Fruit fly (Drosophila melanogaster) whole organism, embryonic: ENCODE results near the gene Nup98-96.

Experiments
- Antp ChIP-seq: fragments of 200-800 bp; sonication (Bioruptor generic); optimal IDR thresholded peaks from 3 replicates; lab custom pipeline; 2016; ENCODE audit warnings: missing biosample characterization, missing genetic modification characterization
- Blimp-1 ChIP-seq: fragments of 200-800 bp; sonication (Bioruptor generic); optimal IDR thresholded peaks from 3 replicates; lab custom pipeline; 2018; ENCODE audit warnings: missing biosample characterization, missing genetic modification characterization, mild to moderate bottlenecking, moderate library complexity, missing genetic modification reagents
- Bteb2 ChIP-seq: fragments of 200-800 bp; sonication (Bioruptor generic); optimal IDR thresholded peaks from 2 replicates; lab custom pipeline; 2016; ENCODE audit warnings: missing biosample characterization, missing genetic modification characterization
- CG10274 ChIP-seq: fragments of 200-800 bp; sonication (Bioruptor generic); optimal IDR thresholded peaks from 3 replicates; lab custom pipeline; 2017; ENCODE audit warnings: missing biosample characterization, mild to moderate bottlenecking, missing genetic modification characterization
- CG12071 ChIP-seq: fragments of 200-800 bp; sonication (Bioruptor generic); optimal IDR thresholded peaks from 3 replicates; lab custom pipeline; 2018; ENCODE audit warnings: missing biosample characterization, mild to moderate bottlenecking, missing genetic modification characterization
- CG12155 ChIP-seq: fragments of 200-800 bp; sonication (Bioruptor generic); optimal IDR thresholded peaks from 3 replicates; lab custom pipeline; 2016; ENCODE audit warnings: missing biosample characterization, missing genetic modification characterization
- CG12769 ChIP-seq: fragments of 200-800 bp; sonication (Bioruptor generic); optimal IDR thresholded peaks from 2 replicates; lab custom pipeline; 2019; ENCODE audit warnings: missing biosample characterization, mild to moderate bottlenecking, missing genetic modification characterization, moderate library complexity
- CG13624 ChIP-seq: fragments of 200-800 bp; sonication (Bioruptor generic); optimal IDR thresholded peaks from 2 replicates; lab custom pipeline; 2016; ENCODE audit warnings: missing biosample characterization, missing genetic modification characterization
- CG15601 ChIP-seq: fragments of 200-800 bp; sonication (Bioruptor generic); optimal IDR thresholded peaks from 3 replicates; lab custom pipeline; 2019; ENCODE audit warnings: missing biosample characterization, mild to moderate bottlenecking, missing genetic modification characterization, moderate library complexity
- CG16815 ChIP-seq: fragments of 200-800 bp; sonication (Bioruptor generic); optimal IDR thresholded peaks from 3 replicates; lab custom pipeline; 2017; ENCODE audit warnings: missing biosample characterization, mild to moderate bottlenecking, missing genetic modification characterization
- CG17186 ChIP-seq: fragments of 200-800 bp; sonication (Bioruptor generic); optimal IDR thresholded peaks from 3 replicates; lab custom pipeline; 2017; ENCODE audit warnings: missing biosample characterization, missing genetic modification reagents, missing genetic modification characterization
- CG17612 ChIP-seq: fragments of 200-800 bp; sonication (Bioruptor generic); IDR thresholded peaks from 2 replicates; pipeline ENCODE4 v1.3.6; 2022; ENCODE audit warnings: missing biosample characterization, missing genetic modification characterization
- CG2678 ChIP-seq: fragments of 200-800 bp; sonication (Bioruptor generic); optimal IDR thresholded peaks from 3 replicates; lab custom pipeline; 2019; ENCODE audit warnings: missing biosample characterization, mild to moderate bottlenecking, missing genetic modification characterization, moderate library complexity
- CG32772 ChIP-seq: fragments of 200-800 bp; sonication (Bioruptor generic); IDR thresholded peaks from 2 replicates; pipeline ENCODE4 v1.3.6; 2022; ENCODE audit warnings: missing biosample characterization, missing genetic modification characterization
- CG33213 ChIP-seq: fragments of 200-800 bp; sonication (Bioruptor generic); optimal IDR thresholded peaks from 3 replicates; lab custom pipeline; 2016; ENCODE audit warnings: missing biosample characterization, missing genetic modification characterization
- CG3407 ChIP-seq: fragments of 200-800 bp; sonication (Bioruptor generic); optimal IDR thresholded peaks from 2 replicates; lab custom pipeline; 2018; ENCODE audit warnings: missing biosample characterization, mild to moderate bottlenecking, missing genetic modification characterization
- CG42726 ChIP-seq: fragments of 200-800 bp; sonication (Bioruptor generic); IDR thresholded peaks from 2 replicates; pipeline ENCODE4 v1.3.6; 2022; ENCODE audit warnings: missing biosample characterization, missing genetic modification characterization; ENCODE audit not compliant: partially characterized antibody
- CG4282 ChIP-seq: fragments of 200-800 bp; sonication (Bioruptor generic); optimal IDR thresholded peaks from 2 replicates; lab custom pipeline; 2016; ENCODE audit warnings: missing biosample characterization, missing genetic modification characterization
- CG4707 ChIP-seq: fragments of 200-800 bp; sonication (Bioruptor generic); optimal IDR thresholded peaks from 2 replicates; lab custom pipeline; 2018; ENCODE audit warnings: missing biosample characterization, mild to moderate bottlenecking, missing genetic modification characterization, moderate library complexity
- CG6791 ChIP-seq: fragments of 200-800 bp; sonication (Bioruptor generic); IDR thresholded peaks from 3 replicates; pipeline ENCODE4 v1.3.6; 2022; ENCODE audit warnings: missing biosample characterization, missing genetic modification characterization; ENCODE audit not compliant: partially characterized antibody
- CG7372 ChIP-seq: fragments of 200-800 bp; sonication (Bioruptor generic); IDR thresholded peaks from 2 replicates; pipeline ENCODE4 v1.3.6; 2022; ENCODE audit warnings: missing biosample characterization, missing genetic modification characterization
- CG8924 ChIP-seq: fragments of 200-800 bp; optimal IDR thresholded peaks from 3 replicates; lab custom pipeline; 2019; ENCODE audit warnings: missing biosample characterization, mild to moderate bottlenecking, missing genetic modification characterization, moderate library complexity
- CG9609 ChIP-seq: fragments of 200-800 bp; sonication (Bioruptor generic); optimal IDR thresholded peaks from 3 replicates; lab custom pipeline; 2016; ENCODE audit warnings: missing biosample characterization, missing genetic modification characterization
- CG9876 ChIP-seq: fragments of 200-800 bp; sonication (Bioruptor generic); optimal IDR thresholded peaks from 2 replicates; lab custom pipeline; 2016; ENCODE audit warnings: missing biosample characterization, missing genetic modification characterization
- CG9932 ChIP-seq: fragments of 200-800 bp; sonication (Bioruptor generic); IDR thresholded peaks from 2 replicates; pipeline ENCODE4 v1.3.6; 2022; ENCODE audit warnings: missing biosample characterization, missing genetic modification characterization
- Dek ChIP-seq: fragments of 200-800 bp; sonication (Bioruptor generic); optimal IDR thresholded peaks from 3 replicates; lab custom pipeline; 2019; ENCODE audit warnings: missing biosample characterization, mild to moderate bottlenecking, missing genetic modification characterization, moderate library complexity
- Dip3 ChIP-seq: fragments of 200-800 bp; sonication (Bioruptor generic); optimal IDR thresholded peaks from 3 replicates; lab custom pipeline; 2016; ENCODE audit warnings: missing biosample characterization, missing genetic modification characterization
- Doc3 ChIP-seq: fragments of 200-800 bp; sonication (Bioruptor generic); IDR thresholded peaks from 3 replicates; pipeline ENCODE4 v1.3.6; 2022; ENCODE audit warnings: missing biosample characterization, missing genetic modification characterization; ENCODE audit not compliant: partially characterized antibody
- Drgx ChIP-seq: fragments of 200-800 bp; sonication (Bioruptor generic); IDR thresholded peaks from 2 replicates; pipeline ENCODE4 v1.3.6; 2022; ENCODE audit warnings: missing biosample characterization, missing genetic modification characterization
- Fer3 ChIP-seq: fragments of 200-800 bp; sonication (Bioruptor generic); optimal IDR thresholded peaks from 2 replicates; lab custom pipeline; 2018; ENCODE audit warnings: missing biosample characterization, mild to moderate bottlenecking, missing genetic modification characterization, moderate library complexity
- H2.0 ChIP-seq: fragments of 200-800 bp; sonication (Bioruptor generic); IDR thresholded peaks from 2 replicates; pipeline ENCODE4 v1.3.6; 2022; ENCODE audit warnings: missing biosample characterization, missing genetic modification characterization
- MESR4 ChIP-seq: fragments of 200-800 bp; sonication (Bioruptor generic); optimal IDR thresholded peaks from 2 replicates; lab custom pipeline; 2018; ENCODE audit warnings: missing biosample characterization, mild to moderate bottlenecking, missing genetic modification characterization, moderate library complexity
- NFAT ChIP-seq: fragments of 200-800 bp; sonication (Bioruptor generic); IDR thresholded peaks from 2 replicates; pipeline ENCODE4 v1.3.6; 2022; ENCODE audit warnings: missing biosample characterization, missing genetic modification characterization
- NK7.1 ChIP-seq: fragments of 200-800 bp; sonication (Bioruptor generic); optimal IDR thresholded peaks from 3 replicates; lab custom pipeline; 2016; ENCODE audit warnings: missing biosample characterization, missing genetic modification characterization
- Optix ChIP-seq: fragments of 200-800 bp; sonication (Bioruptor generic); IDR thresholded peaks from 3 replicates; pipeline ENCODE4 v1.3.6; 2022; ENCODE audit warnings: missing biosample characterization, missing genetic modification characterization
- Sox100B ChIP-seq: fragments of 200-800 bp; sonication (Bioruptor generic); optimal IDR thresholded peaks from 3 replicates; lab custom pipeline; 2018; ENCODE audit warnings: missing biosample characterization, mild to moderate bottlenecking, missing genetic modification characterization
- ac ChIP-seq: fragments of 200-800 bp; sonication (Bioruptor generic); optimal IDR thresholded peaks from 3 replicates; lab custom pipeline; 2017; ENCODE audit warnings: missing biosample characterization, mild to moderate bottlenecking, missing genetic modification characterization
- emc ChIP-seq: fragments of 200-800 bp; sonication (Bioruptor generic); optimal IDR thresholded peaks from 2 replicates; lab custom pipeline; 2016; ENCODE audit warnings: missing biosample characterization, missing genetic modification characterization
- ftz-f1 ChIP-seq: fragments of 200-800 bp; sonication (Bioruptor generic); optimal IDR thresholded peaks from 2 replicates; lab custom pipeline; 2016; ENCODE audit warnings: missing biosample characterization, missing genetic modification characterization
- lab ChIP-seq: fragments of 200-800 bp; sonication (Bioruptor generic); optimal IDR thresholded peaks from 3 replicates; lab custom pipeline; 2017; ENCODE audit warnings: missing biosample characterization, missing genetic modification characterization, mild to moderate bottlenecking, moderate library complexity, missing genetic modification reagents
- lilli ChIP-seq: fragments of 200-800 bp; sonication (Bioruptor generic); optimal IDR thresholded peaks from 3 replicates; lab custom pipeline; 2016; ENCODE audit warnings: missing biosample characterization, missing genetic modification characterization
- pan ChIP-seq, 4 experiments: fragments of >200 bp in 3 of 4; fragments of 200-800 bp in 1 of 4; sonication (Bioruptor generic) in 1 of 4; optimal IDR thresholded peaks in 3 of 4; IDR thresholded peaks in 1 of 4; 2 replicates each; pipeline versions ENCODE4 v1.3.6 to Lab custom; 2017 to 2022; ENCODE audit warnings: missing biosample characterization in 2 of 4, missing genetic modification characterization in 2 of 4, mixed read lengths in 1 of 4
- pho ChIP-seq: fragments of 200-800 bp; sonication (Bioruptor generic); optimal IDR thresholded peaks from 2 replicates; lab custom pipeline; 2016; ENCODE audit warnings: missing biosample characterization, missing genetic modification characterization
- pnt ChIP-seq: fragments of 200-800 bp; sonication (Bioruptor generic); optimal IDR thresholded peaks from 3 replicates; lab custom pipeline; 2016; ENCODE audit warnings: missing biosample characterization, missing genetic modification characterization
- slbo ChIP-seq: fragments of 200-800 bp; sonication (Bioruptor generic); IDR thresholded peaks from 2 replicates; pipeline ENCODE4 v1.3.6; 2022; ENCODE audit warnings: missing biosample characterization, missing genetic modification characterization
- so ChIP-seq: fragments of 200-800 bp; sonication (Bioruptor generic); IDR thresholded peaks from 3 replicates; pipeline ENCODE4 v1.3.6; 2022; ENCODE audit warnings: missing biosample characterization, missing genetic modification characterization
- sr ChIP-seq: fragments of 200-800 bp; sonication (Bioruptor generic); IDR thresholded peaks from 3 replicates; pipeline ENCODE4 v1.3.6; 2022; ENCODE audit warnings: missing biosample characterization, missing genetic modification characterization
- sug ChIP-seq: fragments of 200-800 bp; optimal IDR thresholded peaks from 2 replicates; lab custom pipeline; 2019; ENCODE audit warnings: missing biosample characterization, mild to moderate bottlenecking, missing genetic modification characterization, moderate library complexity
- toy ChIP-seq: fragments of 200-800 bp; sonication (Bioruptor generic); IDR thresholded peaks from 2 replicates; pipeline ENCODE4 v1.3.6; 2022; ENCODE audit warnings: missing biosample characterization, missing genetic modification characterization
- ttk ChIP-seq: fragments of 200-800 bp; sonication (Bioruptor generic); IDR thresholded peaks from 2 replicates; pipeline ENCODE4 v2.1.2; 2022; ENCODE audit warnings: missing biosample characterization, missing genetic modification characterization

The Nup98-96 gene

DNA sequence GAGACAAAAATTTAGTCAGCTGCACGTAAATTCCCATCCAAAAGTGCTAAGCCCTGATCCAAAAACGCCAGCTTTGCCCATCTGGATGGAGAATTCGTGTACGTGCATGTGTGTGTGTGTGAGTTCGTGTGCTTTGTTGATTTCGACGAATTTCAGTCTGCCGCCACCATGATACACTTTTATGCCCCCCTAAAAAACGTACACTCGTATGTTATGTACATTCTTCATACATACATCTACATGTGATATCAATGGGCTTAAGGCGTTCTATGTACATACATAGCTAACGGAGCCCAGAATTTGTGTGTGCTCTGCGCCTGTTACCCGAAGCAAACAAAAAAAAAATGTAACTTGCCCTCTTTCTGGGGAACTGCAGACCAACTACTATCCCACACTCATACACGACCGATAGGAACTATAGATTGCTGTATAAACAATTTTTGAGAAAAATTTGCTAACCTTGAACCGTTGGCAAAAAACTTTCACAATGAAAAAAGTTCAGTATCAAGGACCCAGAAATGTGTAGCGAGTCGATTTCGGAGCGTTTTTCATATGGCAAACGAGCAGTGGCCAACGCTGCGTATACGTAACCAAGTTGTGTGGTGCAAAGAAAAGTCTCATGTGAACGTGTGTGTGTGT is 55.6 kb downstream of the Nup98-96 start (continued):
- TF ChIP-seq slbo (GFP tag; lab: Robert Waterston, UW), result no peak
- no peak for TF ChIP-seq ac (GFP tag; lab: Kevin White, UChicago)
- peak; percentile 11 for TF ChIP-seq Sox100B (GFP tag; lab: Kevin White, UChicago)
- peak; percentile 68 for TF ChIP-seq lab (GFP tag; lab: Kevin White, UChicago)
- TF ChIP-seq Antp (GFP tag; lab: Kevin White, UChicago), result no peak
- TF ChIP-seq CG16815 (GFP tag; lab: Kevin White, UChicago), result no peak
- TF ChIP-seq Doc3 (GFP tag; lab: Robert Waterston, UW), result no peak
- peak; percentile 30 for TF ChIP-seq Fer3 (tag; lab: Kevin White, UChicago)
- no peak for TF ChIP-seq CG4707 (GFP tag; lab: Kevin White, UChicago)
- no peak for TF ChIP-seq Optix
- no peak for TF ChIP-seq NFAT (GFP tag; lab: Robert Waterston, UW)
- TF ChIP-seq ftz-f1, result peak; percentile 71
- TF ChIP-seq Drgx (GFP tag; lab: Robert Waterston, UW), result no peak
- TF ChIP-seq CG15601 (tag; lab: Kevin White, UChicago), result peak; percentile 35
- no peak for TF ChIP-seq NK7.1 (GFP tag; lab: Kevin White, UChicago)
- no peak for TF ChIP-seq CG9609 (GFP tag; lab: Kevin White, UChicago)
- 0 out of 2 replicates have a peak, but pooled peaks have one; percentile 7 for TF ChIP-seq CG17612 (GFP tag; lab: Robert Waterston, UW)
- TF ChIP-seq CG33213, result no peak
- no peak for TF ChIP-seq H2.0 (GFP tag; lab: Robert Waterston, UW)
- TF ChIP-seq emc, result no peak
- no peak for TF ChIP-seq CG4282 (GFP tag; lab: Kevin White, UChicago)
- no peak for TF ChIP-seq CG8924 (tag; lab: Kevin White, UChicago)
- peak; percentile 49; the same call in 1 of the 2 replicates for TF ChIP-seq CG7372
- TF ChIP-seq CG17186 (GFP tag; lab: Kevin White, UChicago), result no peak
- peak; percentile 11 for TF ChIP-seq Blimp-1 (GFP tag; lab: Kevin White, UChicago)
- peak; percentile 2 for TF ChIP-seq pho (GFP tag; lab: Kevin White, UChicago)
- no peak for TF ChIP-seq CG13624 (GFP tag; lab: Kevin White, UChicago)
- no peak for TF ChIP-seq Dip3 (GFP tag; lab: Kevin White, UChicago)
- TF ChIP-seq lilli (GFP tag; lab: Kevin White, UChicago), result no peak
- TF ChIP-seq sr (GFP tag; lab: Robert Waterston, UW), result no peak
- TF ChIP-seq CG9932 (GFP tag; lab: Robert Waterston, UW), result no peak
- TF ChIP-seq ttk (GFP tag; lab: Robert Waterston, UW), result no peak
- TF ChIP-seq Dek (tag; lab: Kevin White, UChicago), result peak; percentile 2
- no peak for TF ChIP-seq pan (optimal IDR thresholded peaks at IDR 0.05; lab: Kevin White, UChicago)
- no peak for TF ChIP-seq pan (GFP tag; optimal IDR thresholded peaks at IDR 0.05 in 1 of 2, IDR thresholded peaks at IDR 0.05 in 1 of 2)
- 0 out of 2 replicates have a peak, but pooled peaks have one; percentile 7 for TF ChIP-seq toy
- peak; percentile 19; the same call in 1 of the 2 replicates for TF ChIP-seq CG42726 (GFP tag; lab: Robert Waterston, UW)
- TF ChIP-seq CG2678, result peak; percentile 46
- TF ChIP-seq so, result 0 out of 3 replicates have a peak, but pooled peaks have one; percentile 9
- no peak for TF ChIP-seq CG12155 (GFP tag; lab: Kevin White, UChicago)
- no peak for TF ChIP-seq Bteb2 (GFP tag; lab: Kevin White, UChicago)
- peak; percentile 10 for TF ChIP-seq CG3407
- TF ChIP-seq CG9876 (GFP tag; lab: Kevin White, UChicago), result no peak
- no peak for TF ChIP-seq MESR4 (GFP tag; lab: Kevin White, UChicago)
- TF ChIP-seq CG12071, result peak; percentile 52
- TF ChIP-seq CG32772, result no peak
- peak; percentile 55 for TF ChIP-seq CG12769 (tag; lab: Kevin White, UChicago)
- no peak for TF ChIP-seq pnt
- TF ChIP-seq CG6791 (GFP tag; lab: Robert Waterston, UW), result no peak
- peak; percentile 81 for TF ChIP-seq sug (tag; lab: Kevin White, UChicago)
- no peak for TF ChIP-seq CG10274
